Worm (Caenorhabditis elegans) whole organism, L2 larva: Measurements from ENCODE around the gene tiar-2.

Source experiments
- C34F6.9 ChIP-seq: fragments of 150-350 bp; optimal IDR thresholded peaks from 2 replicates; lab custom pipeline; 2014; ENCODE audit warnings: missing biosample characterization, missing genetic modification characterization
- R02D3.7 ChIP-seq: fragments of 150-350 bp; optimal IDR thresholded peaks from 2 replicates; lab custom pipeline; 2014; ENCODE audit warnings: missing biosample characterization, missing genetic modification characterization
- Y55F3AM.14 ChIP-seq: fragments of 200-800 bp; sonication (Bioruptor generic); optimal IDR thresholded peaks from 2 replicates; lab custom pipeline; 2018; ENCODE audit warnings: mild to moderate bottlenecking, missing genetic modification characterization, missing compliant biosample characterization
- ZK546.5 ChIP-seq: sonication (generic microtip); optimal IDR thresholded peaks from 2 replicates; lab custom pipeline; 2017; ENCODE audit warnings: missing biosample characterization, missing genetic modification characterization
- alr-1 ChIP-seq: fragments of 150-350 bp; optimal IDR thresholded peaks from 2 replicates; lab custom pipeline; 2014; ENCODE audit warnings: missing biosample characterization, missing genetic modification characterization
- aly-2 ChIP-seq: fragments of 150-350 bp; optimal IDR thresholded peaks from 2 replicates; lab custom pipeline; 2014; ENCODE audit warnings: missing biosample characterization, missing genetic modification characterization
- ama-1 ChIP-seq: fragments of 150-350 bp; optimal IDR thresholded peaks from 2 replicates; lab custom pipeline; 2018; ENCODE audit warnings: inconsistent platforms
- blmp-1 ChIP-seq: sonication (generic microtip); optimal IDR thresholded peaks from 2 replicates; lab custom pipeline; 2017; ENCODE audit warnings: missing genetic modification characterization, mild to moderate bottlenecking, missing compliant biosample characterization, antibody characterized with exemption, moderate library complexity; ENCODE audit not compliant: insufficient read depth
- ceh-16 ChIP-seq: fragments of 150-350 bp; optimal IDR thresholded peaks from 2 replicates; lab custom pipeline; 2014; ENCODE audit warnings: missing biosample characterization, missing genetic modification characterization
- ceh-82 ChIP-seq: fragments of 150-350 bp; optimal IDR thresholded peaks from 2 replicates; lab custom pipeline; 2014; ENCODE audit warnings: missing biosample characterization, missing genetic modification characterization
- crh-2 ChIP-seq: sonication (generic microtip); optimal IDR thresholded peaks from 2 replicates; lab custom pipeline; 2017; ENCODE audit warnings: missing biosample characterization, missing genetic modification characterization
- dmd-4 ChIP-seq: sonication (generic microtip); optimal IDR thresholded peaks from 2 replicates; lab custom pipeline; 2017; ENCODE audit warnings: missing biosample characterization, missing genetic modification characterization
- egl-27 ChIP-seq: sonication (generic microtip); optimal IDR thresholded peaks from 3 replicates; lab custom pipeline; 2017; ENCODE audit warnings: missing biosample characterization, missing genetic modification reagents, missing genetic modification characterization
- elt-1 ChIP-seq: fragments of 150-350 bp; optimal IDR thresholded peaks from 2 replicates; lab custom pipeline; 2014; ENCODE audit warnings: missing biosample characterization, missing genetic modification characterization
- elt-3 ChIP-seq: sonication (generic microtip); optimal IDR thresholded peaks from 2 replicates; lab custom pipeline; 2017; ENCODE audit warnings: missing biosample characterization, missing genetic modification characterization
- gmeb-1 ChIP-seq: fragments of 150-350 bp; optimal IDR thresholded peaks from 2 replicates; lab custom pipeline; 2014; ENCODE audit warnings: missing biosample characterization, missing genetic modification characterization
- lin-11 ChIP-seq: fragments of 150-350 bp; sonication (generic microtip); optimal IDR thresholded peaks from 2 replicates; lab custom pipeline; 2014; ENCODE audit warnings: missing biosample characterization, missing genetic modification characterization, inconsistent platforms, mixed read lengths
- lin-13 ChIP-seq: fragments of 150-350 bp; optimal IDR thresholded peaks from 2 replicates; lab custom pipeline; 2014; ENCODE audit warnings: missing biosample characterization, missing genetic modification reagents, missing genetic modification characterization
- lin-39 ChIP-seq: fragments of 150-350 bp; optimal IDR thresholded peaks from 2 replicates; lab custom pipeline; 2014; ENCODE audit warnings: missing biosample characterization, missing genetic modification reagents, missing genetic modification characterization
- lsy-2 ChIP-seq, 2 experiments: fragments of 150-350 bp in 1 of 2; sonication (generic microtip) in 1 of 2; optimal IDR thresholded peaks; 2 replicates each; lab custom pipeline; 2014 to 2017; ENCODE audit warnings: missing biosample characterization in 2 of 2, missing genetic modification characterization in 2 of 2
- mbf-1 ChIP-seq: sonication (generic microtip); optimal IDR thresholded peaks from 2 replicates; lab custom pipeline; 2017; ENCODE audit warnings: missing biosample characterization, missing genetic modification characterization
- nhr-10 ChIP-seq: sonication (generic microtip); optimal IDR thresholded peaks from 2 replicates; lab custom pipeline; 2017; ENCODE audit warnings: missing biosample characterization, missing genetic modification characterization
- nhr-11 ChIP-seq: fragments of 150-350 bp; optimal IDR thresholded peaks from 2 replicates; lab custom pipeline; 2014; ENCODE audit warnings: missing biosample characterization, missing genetic modification characterization
- nhr-12 ChIP-seq: fragments of 150-350 bp; optimal IDR thresholded peaks from 2 replicates; lab custom pipeline; 2014; ENCODE audit warnings: missing biosample characterization, missing genetic modification characterization
- nhr-129 ChIP-seq: fragments of 150-350 bp; optimal IDR thresholded peaks from 2 replicates; lab custom pipeline; 2014; ENCODE audit warnings: missing biosample characterization, missing genetic modification characterization
- nhr-21 ChIP-seq: fragments of 150-350 bp; optimal IDR thresholded peaks from 2 replicates; lab custom pipeline; 2014; ENCODE audit warnings: missing biosample characterization, missing genetic modification characterization
- nhr-23 ChIP-seq: fragments of 150-350 bp; optimal IDR thresholded peaks from 2 replicates; lab custom pipeline; 2014; ENCODE audit warnings: missing biosample characterization, missing genetic modification reagents, missing genetic modification characterization
- nhr-25 ChIP-seq: fragments of 150-350 bp; sonication (generic microtip); optimal IDR thresholded peaks from 3 replicates; lab custom pipeline; 2014; ENCODE audit warnings: missing biosample characterization, missing genetic modification characterization
- nhr-6 ChIP-seq: fragments of 150-350 bp; optimal IDR thresholded peaks from 2 replicates; lab custom pipeline; 2014; ENCODE audit warnings: missing biosample characterization, missing genetic modification characterization
- nhr-77 ChIP-seq: fragments of 150-350 bp; optimal IDR thresholded peaks from 2 replicates; lab custom pipeline; 2014; ENCODE audit warnings: missing biosample characterization, missing genetic modification characterization
- peb-1 ChIP-seq: fragments of 150-350 bp; optimal IDR thresholded peaks from 2 replicates; lab custom pipeline; 2014; ENCODE audit warnings: missing biosample characterization, missing genetic modification characterization
- sem-4 ChIP-seq: fragments of 150-350 bp; optimal IDR thresholded peaks from 2 replicates; lab custom pipeline; 2014; ENCODE audit warnings: missing biosample characterization, missing genetic modification reagents, missing genetic modification characterization
- sma-3 ChIP-seq: sonication (generic microtip); optimal IDR thresholded peaks from 2 replicates; lab custom pipeline; 2016; ENCODE audit warnings: missing genetic modification reagents, missing genetic modification characterization, missing compliant biosample characterization
- sma-9 ChIP-seq, 2 experiments: fragments of 150-350 bp in 1 of 2; sonication (generic microtip) in 1 of 2; optimal IDR thresholded peaks; 2 replicates each; lab custom pipeline; 2014 to 2016; ENCODE audit warnings: missing genetic modification characterization in 2 of 2, mild to moderate bottlenecking in 1 of 2, missing biosample characterization in 1 of 2, missing compliant biosample characterization in 1 of 2, missing genetic modification reagents in 1 of 2, moderate library complexity in 1 of 2
- snpc-4 ChIP-seq: fragments of 150-350 bp; optimal IDR thresholded peaks from 2 replicates; lab custom pipeline; 2014; ENCODE audit warnings: missing biosample characterization, missing genetic modification characterization
- unc-39 ChIP-seq: fragments of 150-350 bp; optimal IDR thresholded peaks from 2 replicates; lab custom pipeline; 2014; ENCODE audit warnings: missing biosample characterization, missing genetic modification characterization
- unc-55 ChIP-seq: fragments of 150-350 bp; sonication (generic microtip); optimal IDR thresholded peaks from 3 replicates; lab custom pipeline; 2014; ENCODE audit warnings: missing biosample characterization, missing genetic modification reagents, missing genetic modification characterization
- unc-62 ChIP-seq: fragments of 150-350 bp; optimal IDR thresholded peaks from 2 replicates; lab custom pipeline; 2014; ENCODE audit warnings: missing biosample characterization, missing genetic modification reagents, missing genetic modification characterization
- zag-1 ChIP-seq: fragments of 150-350 bp; optimal IDR thresholded peaks from 2 replicates; lab custom pipeline; 2014; ENCODE audit warnings: missing biosample characterization, missing genetic modification characterization
- ztf-1 ChIP-seq: fragments of 200-800 bp; sonication (Bioruptor generic); conservative IDR thresholded peaks from 2 replicates; pipeline ENCODE4 v1.3.6; 2022; ENCODE audit warnings: missing genetic modification characterization, missing compliant biosample characterization
- ztf-11 ChIP-seq: sonication (generic microtip); optimal IDR thresholded peaks from 2 replicates; lab custom pipeline; 2017; ENCODE audit warnings: missing biosample characterization, missing genetic modification characterization
- ztf-4 ChIP-seq: fragments of 150-350 bp; optimal IDR thresholded peaks from 2 replicates; lab custom pipeline; 2014; ENCODE audit warnings: missing biosample characterization, missing genetic modification characterization

tiar-2 gene

ce11 chrII:12728608-12729007, 39.9 kb upstream of the tiar-2 start:
- no peak for TF ChIP-seq egl-27 (tag; lab: Kevin White, UChicago)
- TF ChIP-seq crh-2, result no peak
- TF ChIP-seq ceh-82 (tag; lab: Kevin White, UChicago), result no peak
- TF ChIP-seq nhr-11, result no peak
- TF ChIP-seq aly-2, result no peak
- no peak for TF ChIP-seq sma-9 (GFP tag; optimal IDR thresholded peaks at IDR 0.05; lab: Kevin White, UChicago)
- TF ChIP-seq sma-9 (tag; optimal IDR thresholded peaks at IDR 0.05; lab: Kevin White, UChicago), result no peak
- TF ChIP-seq nhr-77, result no peak
- no peak for TF ChIP-seq nhr-6
- TF ChIP-seq unc-55 (GFP tag; lab: Kevin White, UChicago), result no peak
- no peak for TF ChIP-seq nhr-23
- no peak for TF ChIP-seq ama-1 (lab: Kevin White, UChicago)
- no peak for TF ChIP-seq elt-3 (tag; lab: Kevin White, UChicago)
- TF ChIP-seq lin-13 (GFP tag; lab: Kevin White, UChicago), result no peak
- no peak for TF ChIP-seq mbf-1 (tag; lab: Kevin White, UChicago)
- no peak for TF ChIP-seq blmp-1 (tag; lab: Kevin White, UChicago)
- no peak for TF ChIP-seq lsy-2 (tag; optimal IDR thresholded peaks at IDR 0.05; lab: Kevin White, UChicago)
- TF ChIP-seq, all 48 proteins: peak for 0

- no peak for TF ChIP-seq ceh-16
- no peak for TF ChIP-seq lin-11 (tag; lab: Kevin White, UChicago)
- no peak for TF ChIP-seq R02D3.7 (tag; lab: Kevin White, UChicago)
- TF ChIP-seq sem-4 (tag; lab: Kevin White, UChicago), result no peak
- TF ChIP-seq ama-1 (lab: Kevin White, UChicago), result no peak
- no peak for TF ChIP-seq nhr-12 (tag; lab: Kevin White, UChicago)
- no peak for TF ChIP-seq lin-13 (GFP tag; lab: Kevin White, UChicago)
- TF ChIP-seq alr-1, result no peak
- TF ChIP-seq peb-1 (tag; lab: Kevin White, UChicago), result no peak
- TF ChIP-seq nhr-10, result no peak
- TF ChIP-seq ceh-82 (tag; lab: Kevin White, UChicago), result no peak
- TF ChIP-seq C34F6.9 (tag; lab: Kevin White, UChicago), result no peak
- TF ChIP-seq Y55F3AM.14, result no peak
- no peak for TF ChIP-seq lin-39 (tag; lab: Kevin White, UChicago)
- TF ChIP-seq dmd-4 (tag; lab: Kevin White, UChicago), result no peak
- TF ChIP-seq nhr-25, result no peak
- TF ChIP-seq nhr-23, result no peak
- TF ChIP-seq ztf-1, result no peak
- no peak for TF ChIP-seq nhr-21 (tag; lab: Kevin White, UChicago)
- TF ChIP-seq, all 48 proteins: peak for 0
Measured at ce11 chrII:12729952-12730351, 38.5 kb upstream of the tiar-2 start.

- TF ChIP-seq ZK546.5 (tag; lab: Kevin White, UChicago) (no peak), ztf-11 (no peak), R02D3.7 (tag; lab: Kevin White, UChicago) (no peak), sma-3 (no peak), unc-62 (GFP tag; lab: Kevin White, UChicago) (no peak), unc-55 (GFP tag; lab: Kevin White, UChicago) (no peak), nhr-77 (no peak)
Measured at ce11 chrII:12736579-12736978, 31.9 kb upstream of the tiar-2 start, which contains the start of gene snrp-200. snrp-200 (minus strand) TSS chrII:12736910.

- TF ChIP-seq lin-13 (GFP tag; lab: Kevin White, UChicago), result peak; percentile 49
- peak; percentile 15 for TF ChIP-seq sem-4 (tag; lab: Kevin White, UChicago)
- peak; percentile 56 for TF ChIP-seq nhr-129 (tag; lab: Kevin White, UChicago)
- TF ChIP-seq ceh-16, result no peak
- peak; percentile 27 for TF ChIP-seq sma-9 (GFP tag; optimal IDR thresholded peaks at IDR 0.05; lab: Kevin White, UChicago)
- no peak for TF ChIP-seq sma-9 (tag; optimal IDR thresholded peaks at IDR 0.05; lab: Kevin White, UChicago)
- TF ChIP-seq nhr-6, result no peak
- peak; percentile 71 for TF ChIP-seq C34F6.9 (tag; lab: Kevin White, UChicago)
- TF ChIP-seq ztf-4 (tag; lab: Kevin White, UChicago), result no peak
- no peak for TF ChIP-seq dmd-4 (tag; lab: Kevin White, UChicago)
- no peak for TF ChIP-seq nhr-77
- TF ChIP-seq crh-2, result peak; percentile 49
- no peak for TF ChIP-seq ZK546.5 (tag; lab: Kevin White, UChicago)
- TF ChIP-seq lsy-2 (tag; optimal IDR thresholded peaks at IDR 0.05; lab: Kevin White, UChicago), result peak; percentile 26 to 73
- peak; percentile 75 for TF ChIP-seq gmeb-1 (tag; lab: Kevin White, UChicago)
- TF ChIP-seq blmp-1 (tag; lab: Kevin White, UChicago), result no peak
- no peak for TF ChIP-seq egl-27 (tag; lab: Kevin White, UChicago)
- TF ChIP-seq elt-1 (tag; lab: Kevin White, UChicago), result no peak
- peak; percentile 6 for TF ChIP-seq snpc-4
- no peak for TF ChIP-seq R02D3.7 (tag; lab: Kevin White, UChicago)
- TF ChIP-seq nhr-25, result peak; percentile 44
- TF ChIP-seq elt-3 (tag; lab: Kevin White, UChicago), result no peak
- TF ChIP-seq unc-55 (GFP tag; lab: Kevin White, UChicago), result peak; percentile 82
- no peak for TF ChIP-seq zag-1
- TF ChIP-seq unc-39 (tag; lab: Kevin White, UChicago), result no peak
Measured at ce11 chrII:12738284-12739201, 29.9 kb upstream of the tiar-2 start, which contains the start of gene pisy-1. pisy-1 (minus strand) TSS chrII:12738334.
